Fruit fly (Drosophila melanogaster): ENCODE results near the gene Cyp4d8.

Gene Cyp4d8

dm6 chr3L:7510414-7511384 is 14.7 kb upstream of the Cyp4d8 start, which contains the start of gene CG7546 (continued):
- no peak for TF ChIP-seq Stat92E (GFP tag; optimal IDR thresholded peaks at IDR 0.05)
- no peak for TF ChIP-seq Nf-YA (GFP tag; IDR thresholded peaks at IDR 0.05)
- TF ChIP-seq jumu (GFP tag; optimal IDR thresholded peaks at IDR 0.05), result no peak
- peak; percentile 62 for TF ChIP-seq CG9932 (GFP tag; IDR thresholded peaks at IDR 0.05)
- TF ChIP-seq CG8944 (GFP tag; optimal IDR thresholded peaks at IDR 0.05), result no peak
- TF ChIP-seq CG32767 (GFP tag; IDR thresholded peaks at IDR 0.05), result no peak
- TF ChIP-seq CG17912 (GFP tag; optimal IDR thresholded peaks at IDR 0.05), result no peak
- TF ChIP-seq Spps (tag; optimal IDR thresholded peaks at IDR 0.05), result no peak
- peak; percentile 95 for TF ChIP-seq Sry-β (GFP tag; optimal IDR thresholded peaks at IDR 0.05)
- no peak for TF ChIP-seq CG12744 (GFP tag; optimal IDR thresholded peaks at IDR 0.05)
- TF ChIP-seq Myb (GFP tag; optimal IDR thresholded peaks at IDR 0.05), result no peak
- peak; percentile 50 for TF ChIP-seq CG7839 (tag; optimal IDR thresholded peaks at IDR 0.05)
- TF ChIP-seq CG17385 (GFP tag; optimal IDR thresholded peaks at IDR 0.05), result peak; percentile 10
- TF ChIP-seq nerfin-2 (GFP tag; IDR thresholded peaks at IDR 0.05; ENCODE audit: partially characterized antibody), result no peak
- TF ChIP-seq slp2 (GFP tag; optimal IDR thresholded peaks at IDR 0.05), result no peak
- no peak for TF ChIP-seq CG6175 (GFP tag; IDR thresholded peaks at IDR 0.05)
- TF ChIP-seq Lpt (GFP tag; optimal IDR thresholded peaks at IDR 0.05), result no peak
- TF ChIP-seq CG9876 (GFP tag; optimal IDR thresholded peaks at IDR 0.05), result no peak
- no peak for TF ChIP-seq CG12071 (GFP tag; optimal IDR thresholded peaks at IDR 0.05)
- TF ChIP-seq dati (GFP tag; IDR thresholded peaks at IDR 0.05), result no peak
- TF ChIP-seq CG2116 (GFP tag; optimal IDR thresholded peaks at IDR 0.05), result peak; percentile 96
- no peak for TF ChIP-seq Elba2 (GFP tag; optimal IDR thresholded peaks at IDR 0.05)
- TF ChIP-seq pan (optimal IDR thresholded peaks at IDR 0.05), result no peak
- TF ChIP-seq pan (GFP tag; optimal IDR thresholded peaks at IDR 0.05 in 1 of 2, IDR thresholded peaks at IDR 0.05 in 1 of 2), result no peak
- TF ChIP-seq dmrt99B (tag; optimal IDR thresholded peaks at IDR 0.05), result no peak
- TF ChIP-seq pum (GFP tag; optimal IDR thresholded peaks at IDR 0.05), result no peak
- TF ChIP-seq corto (GFP tag; optimal IDR thresholded peaks at IDR 0.05), result no peak
- TF ChIP-seq Rx (GFP tag; IDR thresholded peaks at IDR 0.05), result no peak
- TF ChIP-seq Adf1 (GFP tag; IDR thresholded peaks at IDR 0.05), result no peak
- no peak for TF ChIP-seq Hmx (GFP tag; optimal IDR thresholded peaks at IDR 0.05)
- TF ChIP-seq dm (GFP tag; optimal IDR thresholded peaks at IDR 0.05), result peak; percentile 52
- no peak for TF ChIP-seq nau (GFP tag; optimal IDR thresholded peaks at IDR 0.05)
- TF ChIP-seq pb (GFP tag; optimal IDR thresholded peaks at IDR 0.05), result no peak
- TF ChIP-seq CG18011 (GFP tag; optimal IDR thresholded peaks at IDR 0.05), result no peak
- TF ChIP-seq CG10654 (GFP tag; optimal IDR thresholded peaks at IDR 0.05), result no peak
- no peak for TF ChIP-seq disco-r (GFP tag; optimal IDR thresholded peaks at IDR 0.05)
- no peak for TF ChIP-seq odd (GFP tag; optimal IDR thresholded peaks at IDR 0.05)
- peak; percentile 35 for TF ChIP-seq CHES-1-like (GFP tag; optimal IDR thresholded peaks at IDR 0.05)
- TF ChIP-seq CG17186 (GFP tag; optimal IDR thresholded peaks at IDR 0.05), result no peak
- TF ChIP-seq trem (tag; optimal IDR thresholded peaks at IDR 0.05), result peak; percentile 58
- TF ChIP-seq lbe (GFP tag; optimal IDR thresholded peaks at IDR 0.05), result no peak
- TF ChIP-seq CoRest (tag; optimal IDR thresholded peaks at IDR 0.05), result peak; percentile 72
- no peak for TF ChIP-seq Dfd (GFP tag; optimal IDR thresholded peaks at IDR 0.05)
- peak; percentile 50 for TF ChIP-seq CG32532 (GFP tag; IDR thresholded peaks at IDR 0.05)
- TF ChIP-seq org-1 (GFP tag; optimal IDR thresholded peaks at IDR 0.05), result no peak
- TF ChIP-seq p53 (GFP tag; optimal IDR thresholded peaks at IDR 0.05), result no peak
- no peak for TF ChIP-seq ems (GFP tag; optimal IDR thresholded peaks at IDR 0.05)
- no peak for TF ChIP-seq otp (GFP tag; IDR thresholded peaks at IDR 0.05)
- peak; percentile 40 for TF ChIP-seq CG9797 (GFP tag; optimal IDR thresholded peaks at IDR 0.05)
- no peak for TF ChIP-seq Opbp (GFP tag; IDR thresholded peaks at IDR 0.05; ENCODE audit: partially characterized antibody)
